Worm (Caenorhabditis elegans) whole organism, young adult: ENCODE measurements around the gene acs-7.
A peak's percentile ranks its signal among the peaks of the same experiment; 100 is the strongest.

Experiments used
- D2030.7 ChIP-seq: fragments of 200-800 bp; sonication (Bioruptor generic); IDR thresholded peaks from 2 replicates; pipeline ENCODE4 v1.3.6; 2022; ENCODE audit warnings: missing genetic modification reagents, missing genetic modification characterization, missing compliant biosample characterization
- F39B2.1 ChIP-seq: fragments of 200-800 bp; sonication (Bioruptor generic); IDR thresholded peaks from 2 replicates; pipeline ENCODE4 v1.3.6; 2022; ENCODE audit warnings: missing genetic modification reagents, missing genetic modification characterization, missing compliant biosample characterization
- Y56A3A.18 ChIP-seq: fragments of 200-800 bp; sonication (Bioruptor generic); IDR thresholded peaks from 2 replicates; pipeline ENCODE4 v1.3.6; 2022; ENCODE audit warnings: missing genetic modification reagents, missing genetic modification characterization, missing compliant biosample characterization
- Y95B8A.8 ChIP-seq: fragments of 200-800 bp; sonication (Bioruptor generic); IDR thresholded peaks from 2 replicates; pipeline ENCODE4 v1.3.6; 2022; ENCODE audit warnings: missing genetic modification reagents, missing genetic modification characterization, missing compliant biosample characterization
- akir-1 ChIP-seq: fragments of 200-800 bp; sonication (Bioruptor generic); optimal IDR thresholded peaks from 2 replicates; lab custom pipeline; 2018; ENCODE audit warnings: mild to moderate bottlenecking, missing genetic modification characterization, moderate library complexity, missing compliant biosample characterization
- attf-3 ChIP-seq: fragments of 200-800 bp; sonication (Bioruptor generic); conservative IDR thresholded peaks from 2 replicates; pipeline ENCODE4 v1.3.6; 2022; ENCODE audit warnings: missing genetic modification reagents, missing genetic modification characterization, missing compliant biosample characterization
- ccch-3 ChIP-seq: fragments of 200-800 bp; sonication (Bioruptor generic); optimal IDR thresholded peaks from 2 replicates; lab custom pipeline; 2018; ENCODE audit warnings: mild to moderate bottlenecking, missing genetic modification characterization, missing compliant biosample characterization
- cebp-1 ChIP-seq, 2 experiments: fragments of 200-800 bp in 1 of 2; sonication (Bioruptor generic) in 1 of 2; sonication (generic microtip) in 1 of 2; IDR thresholded peaks in 1 of 2; optimal IDR thresholded peaks in 1 of 2; 2 replicates each; pipeline versions ENCODE4 v1.3.6 to Lab custom; 2017 to 2022; ENCODE audit warnings: missing compliant biosample characterization in 2 of 2, missing genetic modification characterization in 2 of 2, mild to moderate bottlenecking in 1 of 2, missing genetic modification reagents in 1 of 2, moderate library complexity in 1 of 2
- cebp-2 ChIP-seq: fragments of 200-800 bp; sonication (Bioruptor generic); IDR thresholded peaks from 2 replicates; pipeline ENCODE4 v1.3.6; 2022; ENCODE audit warnings: missing genetic modification characterization, missing compliant biosample characterization
- ceh-58 ChIP-seq: fragments of 200-800 bp; sonication (Bioruptor generic); IDR thresholded peaks from 2 replicates; pipeline ENCODE4 v1.3.6; 2022; ENCODE audit warnings: missing genetic modification characterization, missing compliant biosample characterization
- die-1 ChIP-seq: sonication (generic microtip); optimal IDR thresholded peaks from 2 replicates; lab custom pipeline; 2016; ENCODE audit warnings: missing genotype, mild to moderate bottlenecking, missing genetic modification characterization, missing compliant biosample characterization
- dpl-1 ChIP-seq: fragments of 150-350 bp; optimal IDR thresholded peaks from 2 replicates; lab custom pipeline; 2014; ENCODE audit warnings: missing biosample characterization, missing genetic modification reagents, missing genetic modification characterization
- efl-1 ChIP-seq: fragments of 150-350 bp; optimal IDR thresholded peaks from 2 replicates; lab custom pipeline; 2014; ENCODE audit warnings: missing biosample characterization, missing genetic modification reagents, missing genetic modification characterization
- egl-18 ChIP-seq: fragments of 200-800 bp; sonication (Bioruptor generic); IDR thresholded peaks from 2 replicates; pipeline ENCODE4 v1.3.6; 2022; ENCODE audit warnings: missing genetic modification reagents, missing genetic modification characterization, missing compliant biosample characterization
- ekl-4 ChIP-seq: fragments of 200-800 bp; sonication (Bioruptor generic); IDR thresholded peaks from 2 replicates; pipeline ENCODE4 v1.3.6; 2022; ENCODE audit warnings: missing genetic modification reagents, missing genetic modification characterization, missing compliant biosample characterization
- fkh-3 ChIP-seq: sonication (generic microtip); optimal IDR thresholded peaks from 2 replicates; lab custom pipeline; 2016; ENCODE audit warnings: mild to moderate bottlenecking, missing genetic modification characterization, missing compliant biosample characterization
- gei-17 ChIP-seq: fragments of 200-800 bp; sonication (Bioruptor generic); optimal IDR thresholded peaks from 2 replicates; lab custom pipeline; 2018; ENCODE audit warnings: mild to moderate bottlenecking, missing genetic modification characterization, missing compliant biosample characterization
- let-607 ChIP-seq, 2 experiments: fragments of 200-800 bp in 1 of 2; sonication (Bioruptor generic) in 1 of 2; sonication (generic microtip) in 1 of 2; optimal IDR thresholded peaks; 2 replicates each; lab custom pipeline; 2016 to 2018; ENCODE audit warnings: mild to moderate bottlenecking in 2 of 2, missing compliant biosample characterization in 2 of 2, missing genetic modification characterization in 2 of 2, moderate library complexity in 2 of 2, missing genotype in 1 of 2
- lin-26 ChIP-seq: fragments of 200-800 bp; sonication (Bioruptor generic); IDR thresholded peaks from 2 replicates; pipeline ENCODE4 v1.3.6; 2022; ENCODE audit warnings: missing genetic modification reagents, missing genetic modification characterization, missing compliant biosample characterization
- lin-40 ChIP-seq: sonication (generic microtip); optimal IDR thresholded peaks from 2 replicates; lab custom pipeline; 2016; ENCODE audit warnings: missing genetic modification characterization, mild to moderate bottlenecking, missing compliant biosample characterization, missing genotype, missing genetic modification reagents
- lsy-27 ChIP-seq: sonication (generic microtip); optimal IDR thresholded peaks from 2 replicates; lab custom pipeline; 2017; ENCODE audit warnings: missing genetic modification characterization, mild to moderate bottlenecking, missing compliant biosample characterization, antibody characterized with exemption, missing genotype, borderline replicate concordance; ENCODE audit not compliant: insufficient read depth
- mel-28 ChIP-seq: sonication (generic microtip); optimal IDR thresholded peaks from 2 replicates; lab custom pipeline; 2016; ENCODE audit warnings: borderline replicate concordance, mild to moderate bottlenecking, missing genetic modification characterization, missing compliant biosample characterization
- nfya-1 ChIP-seq: sonication (generic microtip); optimal IDR thresholded peaks from 2 replicates; lab custom pipeline; 2017; ENCODE audit warnings: antibody characterized with exemption, missing compliant biosample characterization, missing genetic modification characterization, borderline replicate concordance; ENCODE audit not compliant: insufficient read depth
- nhr-179 ChIP-seq: sonication (generic microtip); optimal IDR thresholded peaks from 2 replicates; lab custom pipeline; 2016; ENCODE audit warnings: mild to moderate bottlenecking, missing genetic modification characterization, missing compliant biosample characterization
- somi-1 ChIP-seq: fragments of 200-800 bp; sonication (Bioruptor generic); optimal IDR thresholded peaks from 2 replicates; lab custom pipeline; 2018; ENCODE audit warnings: mild to moderate bottlenecking, missing genetic modification characterization, missing compliant biosample characterization
- unc-62 ChIP-seq: fragments of 150-350 bp; optimal IDR thresholded peaks from 2 replicates; lab custom pipeline; 2014; ENCODE audit warnings: missing biosample characterization, missing genetic modification reagents, missing genetic modification characterization
- xnd-1 ChIP-seq: sonication (generic microtip); optimal IDR thresholded peaks from 2 replicates; lab custom pipeline; 2016; ENCODE audit warnings: missing genotype, missing genetic modification reagents, missing genetic modification characterization, missing compliant biosample characterization
- zfh-2 ChIP-seq: fragments of 200-800 bp; sonication (Bioruptor generic); conservative IDR thresholded peaks from 2 replicates; pipeline ENCODE4 v1.3.6; 2022; ENCODE audit warnings: missing genetic modification reagents, missing genetic modification characterization, missing compliant biosample characterization
- zim-3 ChIP-seq: sonication (generic microtip); optimal IDR thresholded peaks from 2 replicates; lab custom pipeline; 2017; ENCODE audit warnings: mild to moderate bottlenecking, missing genetic modification characterization, moderate library complexity, missing compliant biosample characterization
- ztf-18 ChIP-seq: sonication (generic microtip); optimal IDR thresholded peaks from 2 replicates; lab custom pipeline; 2016; ENCODE audit warnings: missing genotype, mild to moderate bottlenecking, missing genetic modification characterization, missing compliant biosample characterization
- ztf-6 ChIP-seq: fragments of 200-800 bp; sonication (Bioruptor generic); IDR thresholded peaks from 2 replicates; pipeline ENCODE4 v1.3.6; 2022; ENCODE audit warnings: missing genetic modification reagents, missing genetic modification characterization, missing compliant biosample characterization

The acs-7 gene

DNA sequence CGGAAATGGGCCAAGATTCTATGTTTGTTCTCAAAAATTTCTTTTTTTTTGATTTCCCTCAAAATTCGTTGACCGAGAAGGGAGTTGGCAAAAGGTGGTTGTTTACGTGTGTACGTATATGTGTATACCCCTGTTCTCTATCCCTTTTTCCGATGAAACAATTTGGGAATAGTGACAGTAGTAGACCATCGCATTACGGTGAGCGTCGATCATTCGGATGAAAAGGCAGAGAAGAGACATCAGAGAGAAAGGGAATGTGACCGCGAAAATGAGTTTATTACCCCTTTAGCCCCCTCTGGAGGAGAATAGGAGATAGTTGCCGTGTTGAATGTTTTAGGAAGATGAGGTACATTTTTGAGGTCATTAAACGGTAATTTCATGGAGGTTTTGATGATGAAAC, 31.8 kb upstream of the acs-7 start:
- no peak for TF ChIP-seq ekl-4 (GFP tag; lab: Robert Waterston, UW)
- TF ChIP-seq ztf-18 (tag; lab: Kevin White, UChicago), result no peak
- TF ChIP-seq efl-1, result no peak
- TF ChIP-seq somi-1 (GFP tag; lab: Kevin White, UChicago), result no peak
- no peak for TF ChIP-seq lin-26 (GFP tag; lab: Robert Waterston, UW)
- TF ChIP-seq die-1 (tag; lab: Kevin White, UChicago), result no peak
- no peak for TF ChIP-seq Y95B8A.8 (GFP tag; lab: Robert Waterston, UW)

DNA sequence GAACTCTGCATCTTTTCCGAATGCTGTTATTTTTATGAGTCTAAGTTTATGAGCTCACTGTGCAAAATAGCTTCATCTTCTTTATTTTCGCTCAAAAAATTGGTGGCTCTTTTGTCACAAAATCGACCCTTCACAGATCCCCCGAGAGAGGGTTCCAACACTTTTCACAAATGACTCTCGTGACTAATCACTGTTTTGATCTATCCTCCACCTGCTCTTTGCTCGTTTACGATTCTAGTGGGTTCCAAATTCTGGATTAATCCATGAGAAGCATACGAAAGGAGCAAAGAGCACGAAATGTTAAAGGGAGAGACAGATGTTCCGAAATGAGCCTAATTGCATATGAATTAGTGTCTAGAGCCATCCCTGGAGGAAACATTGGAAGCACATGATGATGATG, 30.4 kb upstream of the acs-7 start:
- TF ChIP-seq nhr-179 (tag; lab: Kevin White, UChicago) (no peak), lin-26 (GFP tag; lab: Robert Waterston, UW) (no peak), unc-62 (no peak), ceh-58 (GFP tag; lab: Robert Waterston, UW) (no peak), let-607 (tag; optimal IDR thresholded peaks at IDR 0.05; lab: Kevin White, UChicago) (no peak), efl-1 (no peak), nfya-1 (no peak), D2030.7 (no peak), ccch-3 (no peak), dpl-1 (GFP tag; lab: Kevin White, UChicago) (no peak), Y56A3A.18 (GFP tag; lab: Robert Waterston, UW) (no peak), egl-18 (GFP tag; lab: Robert Waterston, UW) (no peak), fkh-3 (no peak), akir-1 (GFP tag; lab: Kevin White, UChicago) (no peak), ztf-6 (no peak), lin-40 (tag; lab: Kevin White, UChicago) (no peak), zim-3 (tag; lab: Kevin White, UChicago) (no peak), gei-17 (GFP tag; lab: Kevin White, UChicago) (no peak)

DNA sequence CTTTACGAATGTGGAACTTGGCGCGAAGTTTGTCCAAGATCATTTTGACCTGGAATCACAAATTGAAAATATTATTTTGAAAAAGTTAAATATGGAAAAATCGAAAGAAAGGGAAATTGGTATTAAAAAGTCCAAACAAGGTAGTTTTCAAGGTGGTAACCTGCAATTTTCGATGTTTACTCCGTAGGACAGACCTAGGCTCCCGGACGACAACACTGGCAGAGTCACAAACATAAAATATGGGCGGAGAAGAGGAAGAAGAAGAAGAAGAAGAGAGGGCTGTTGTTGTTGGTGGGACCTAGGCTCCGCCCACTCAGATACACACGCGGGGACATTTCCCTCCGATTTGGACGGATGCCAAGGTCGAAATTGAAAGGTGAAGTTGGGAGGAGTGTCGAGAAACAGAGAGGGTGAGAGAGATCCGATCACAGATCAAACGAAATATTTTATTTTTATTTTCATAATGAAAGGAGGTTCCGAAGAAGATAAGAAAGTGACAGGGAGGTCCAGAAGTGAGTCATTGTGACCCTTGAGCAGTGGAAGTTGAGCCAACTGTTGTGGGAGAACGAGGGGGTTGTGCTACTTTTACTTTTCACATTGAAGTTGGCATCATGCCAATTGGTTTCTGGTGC, 29.8 kb upstream of the acs-7 start, which contains the start of gene aqp-2:
TSS of gene aqp-2 (minus strand) at position 51 of the 632 bp plus-strand sequence.
- TF ChIP-seq F39B2.1 (GFP tag; lab: Robert Waterston, UW), result no peak
- TF ChIP-seq cebp-1 (GFP tag; IDR thresholded peaks at IDR 0.05; lab: Robert Waterston, UW), result no peak
- no peak for TF ChIP-seq cebp-1 (tag; optimal IDR thresholded peaks at IDR 0.05; lab: Kevin White, UChicago)
- 0 out of 2 replicates have a peak, but pooled peaks have one; percentile 28 for TF ChIP-seq zfh-2 (GFP tag; lab: Robert Waterston, UW)
- no peak for TF ChIP-seq xnd-1 (tag; lab: Kevin White, UChicago)
- no peak for TF ChIP-seq dpl-1 (GFP tag; lab: Kevin White, UChicago)
- no peak for TF ChIP-seq attf-3 (GFP tag; lab: Robert Waterston, UW)
- TF ChIP-seq Y95B8A.8 (GFP tag; lab: Robert Waterston, UW), result no peak

DNA sequence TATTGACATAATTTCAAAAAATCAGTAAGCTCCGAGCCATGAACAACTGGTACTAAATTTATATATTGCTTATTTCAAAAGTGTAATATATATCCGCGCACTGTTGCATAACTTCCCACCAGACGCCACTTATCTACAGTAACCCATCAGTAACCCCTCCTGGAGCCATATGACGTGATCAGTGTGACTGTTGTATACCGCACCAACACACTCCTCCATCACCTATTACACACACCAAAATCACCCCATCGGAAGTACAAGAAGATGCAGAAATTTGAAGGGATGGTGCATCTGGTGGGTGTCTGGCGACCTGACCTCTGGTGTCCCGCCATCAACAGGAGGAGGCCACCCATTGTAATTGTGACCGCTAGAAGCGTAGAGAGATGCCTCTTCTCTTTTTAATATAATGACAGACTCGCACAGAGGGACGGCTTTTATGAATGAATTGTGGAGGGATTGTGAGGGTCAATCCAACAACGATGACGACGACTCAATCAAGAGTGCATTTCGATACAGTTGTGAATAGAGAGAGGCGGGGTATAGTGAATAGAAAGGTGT, 28.9 kb upstream of the acs-7 start:
- TF ChIP-seq zfh-2 (GFP tag; lab: Robert Waterston, UW) (0 out of 2 replicates have a peak, but pooled peaks have one; percentile 9), zim-3 (tag; lab: Kevin White, UChicago) (no peak), lin-40 (tag; lab: Kevin White, UChicago) (no peak), cebp-2 (GFP tag; lab: Robert Waterston, UW) (no peak), lsy-27 (tag; lab: Kevin White, UChicago) (no peak), mel-28 (tag; lab: Kevin White, UChicago) (no peak)
